Fruit fly (Drosophila melanogaster) whole organism, wandering third instar larva: ENCODE data around the gene Naa80.

Experiments
- Abd-B ChIP-seq: fragments of >200 bp; optimal IDR thresholded peaks from 2 replicates; lab custom pipeline; 2017; ENCODE audit warnings: missing biosample characterization, missing genetic modification characterization
- CG32264 ChIP-seq: fragments of 200-800 bp; sonication (Bioruptor generic); optimal IDR thresholded peaks from 2 replicates; lab custom pipeline; 2016; ENCODE audit warnings: missing biosample characterization, missing genetic modification characterization
- CG9705 ChIP-seq: fragments of 200-800 bp; sonication (Bioruptor generic); optimal IDR thresholded peaks from 2 replicates; lab custom pipeline; 2018; ENCODE audit warnings: missing biosample characterization, mild to moderate bottlenecking, missing genetic modification characterization
- CrebA ChIP-seq: fragments of 200-800 bp; sonication (Bioruptor generic); optimal IDR thresholded peaks from 2 replicates; lab custom pipeline; 2016; ENCODE audit warnings: missing biosample characterization, mild to moderate bottlenecking, missing genetic modification characterization, borderline replicate concordance
- Dfd ChIP-seq: fragments of >200 bp; optimal IDR thresholded peaks from 2 replicates; lab custom pipeline; 2017; ENCODE audit warnings: missing biosample characterization, missing genetic modification characterization
- Dif ChIP-seq: fragments of 200-275, 200-300 bp; sonication (Bioruptor generic); optimal IDR thresholded peaks from 2 replicates; lab custom pipeline; 2018; ENCODE audit warnings: missing biosample characterization, missing genetic modification characterization; ENCODE audit not compliant: partially characterized antibody
- GATAd ChIP-seq: sonication (Bioruptor generic); optimal IDR thresholded peaks from 2 replicates; lab custom pipeline; 2016; ENCODE audit warnings: missing biosample characterization, missing genetic modification characterization
- HLH106 ChIP-seq: fragments of 200-800 bp; optimal IDR thresholded peaks from 3 replicates; lab custom pipeline; 2019; ENCODE audit warnings: missing biosample characterization, mild to moderate bottlenecking, missing genetic modification characterization, moderate library complexity
- Hnf4 ChIP-seq: fragments of 200-800 bp; sonication (Bioruptor generic); optimal IDR thresholded peaks from 2 replicates; lab custom pipeline; 2016; ENCODE audit warnings: missing biosample characterization, mild to moderate bottlenecking, missing genetic modification characterization
- Hr78 ChIP-seq: fragments of >200 bp; optimal IDR thresholded peaks from 2 replicates; lab custom pipeline; 2017; ENCODE audit warnings: missing biosample characterization, missing genetic modification characterization
- Hr83 ChIP-seq: fragments of 200-300 bp; sonication (Bioruptor generic); optimal IDR thresholded peaks from 2 replicates; lab custom pipeline; 2016; ENCODE audit warnings: missing biosample characterization, mild to moderate bottlenecking, missing genetic modification characterization, moderate library complexity; ENCODE audit not compliant: poor library complexity, severe bottlenecking
- Jra ChIP-seq: sonication (Bioruptor generic); optimal IDR thresholded peaks from 2 replicates; lab custom pipeline; 2016; ENCODE audit warnings: missing biosample characterization, missing genetic modification characterization
- Mio ChIP-seq: sonication (Bioruptor generic); optimal IDR thresholded peaks from 2 replicates; lab custom pipeline; 2016; ENCODE audit warnings: missing biosample characterization, missing genetic modification characterization
- Myc ChIP-seq: fragments of >200 bp; optimal IDR thresholded peaks from 2 replicates; lab custom pipeline; 2017
- N ChIP-seq: fragments of >200 bp; optimal IDR thresholded peaks from 2 replicates; lab custom pipeline; 2018; ENCODE audit warnings: missing biosample characterization, missing external identifiers, missing genetic modification characterization
- OdsH ChIP-seq: fragments of 200-800 bp; sonication (Bioruptor generic); optimal IDR thresholded peaks from 2 replicates; lab custom pipeline; 2016; ENCODE audit warnings: missing biosample characterization, mild to moderate bottlenecking, missing genetic modification characterization
- Rel ChIP-seq, 2 experiments: fragments of 200-800 bp; sonication (Bioruptor generic) in 1 of 2; optimal IDR thresholded peaks; 2 replicates in 1 of 2; 3 replicates in 1 of 2; lab custom pipeline; 2016 to 2019; ENCODE audit warnings: mild to moderate bottlenecking in 2 of 2, missing biosample characterization in 2 of 2, missing genetic modification characterization in 2 of 2, moderate library complexity in 1 of 2
- Sp1 ChIP-seq: fragments of 200-800 bp; sonication (Bioruptor generic); optimal IDR thresholded peaks from 3 replicates; lab custom pipeline; 2019; ENCODE audit warnings: missing biosample characterization, mild to moderate bottlenecking, missing genetic modification characterization, moderate library complexity
- Vsx2 ChIP-seq: fragments of 200-300, 225-300 bp; sonication (Bioruptor generic); optimal IDR thresholded peaks from 2 replicates; lab custom pipeline; 2018; ENCODE audit warnings: missing biosample characterization, missing genetic modification characterization; ENCODE audit not compliant: partially characterized antibody
- br ChIP-seq: fragments of 200-800 bp; sonication (Bioruptor generic); optimal IDR thresholded peaks from 2 replicates; lab custom pipeline; 2016; ENCODE audit warnings: missing biosample characterization, missing genetic modification characterization
- brk ChIP-seq: fragments of 200-800 bp; sonication (Bioruptor generic); optimal IDR thresholded peaks from 2 replicates; lab custom pipeline; 2016; ENCODE audit warnings: missing biosample characterization, mild to moderate bottlenecking, missing genetic modification characterization
- dl ChIP-seq, 2 experiments: fragments of 175-275, 200-275 bp in 1 of 2; fragments of 200-275 bp in 1 of 2; sonication (Bioruptor generic); optimal IDR thresholded peaks; lab custom pipeline; 2018; ENCODE audit warnings: mild to moderate bottlenecking in 2 of 2, missing biosample characterization in 2 of 2, missing genetic modification characterization in 2 of 2, moderate library complexity in 2 of 2; ENCODE audit not compliant: partially characterized antibody in 2 of 2, insufficient read depth in 1 of 2
- dmrt93B ChIP-seq: fragments of 200-800 bp; sonication (Bioruptor generic); optimal IDR thresholded peaks from 2 replicates; lab custom pipeline; 2018; ENCODE audit warnings: missing biosample characterization, mild to moderate bottlenecking, missing genetic modification characterization
- dsf ChIP-seq: sonication (Bioruptor generic); optimal IDR thresholded peaks from 2 replicates; lab custom pipeline; 2016; ENCODE audit warnings: missing biosample characterization, missing genetic modification characterization, borderline replicate concordance
- ey ChIP-seq: fragments of 200-800 bp; sonication (Bioruptor generic); optimal IDR thresholded peaks from 2 replicates; lab custom pipeline; 2016; ENCODE audit warnings: missing biosample characterization, missing genetic modification characterization
- foxo ChIP-seq, 2 experiments: fragments of 200-800 bp; sonication (Bioruptor generic); optimal IDR thresholded peaks; 2 replicates in 1 of 2; 3 replicates in 1 of 2; lab custom pipeline; 2016 to 2017; ENCODE audit warnings: missing biosample characterization in 2 of 2, missing genetic modification characterization in 2 of 2
- fru ChIP-seq: fragments of 200-800 bp; sonication (Bioruptor generic); optimal IDR thresholded peaks from 3 replicates; lab custom pipeline; 2016; ENCODE audit warnings: missing biosample characterization, mild to moderate bottlenecking, missing genetic modification characterization
- h ChIP-seq: fragments of 200-800 bp; sonication (Bioruptor generic); optimal IDR thresholded peaks from 3 replicates; lab custom pipeline; 2016; ENCODE audit warnings: missing biosample characterization, mild to moderate bottlenecking, missing genetic modification characterization
- jim ChIP-seq: fragments of 175-275, 200-325 bp; sonication (Bioruptor generic); optimal IDR thresholded peaks from 2 replicates; lab custom pipeline; 2016; ENCODE audit warnings: missing biosample characterization, mild to moderate bottlenecking, missing genetic modification characterization
- lola ChIP-seq: fragments of >200 bp; optimal IDR thresholded peaks from 2 replicates; lab custom pipeline; 2017; ENCODE audit warnings: missing biosample characterization, missing genetic modification characterization
- pan ChIP-seq: fragments of >200 bp; optimal IDR thresholded peaks from 2 replicates; lab custom pipeline; 2017
- psq ChIP-seq: fragments of 200-800 bp; sonication (Bioruptor generic); optimal IDR thresholded peaks from 3 replicates; lab custom pipeline; 2017; ENCODE audit warnings: missing biosample characterization, mild to moderate bottlenecking, missing genetic modification characterization, moderate library complexity
- rgr ChIP-seq: fragments of 200-800 bp; sonication (Bioruptor generic); optimal IDR thresholded peaks from 3 replicates; lab custom pipeline; 2016; ENCODE audit warnings: missing biosample characterization, mild to moderate bottlenecking, missing genetic modification characterization
- sage ChIP-seq: fragments of 200-800 bp; sonication (Bioruptor generic); optimal IDR thresholded peaks from 2 replicates; lab custom pipeline; 2016; ENCODE audit warnings: missing biosample characterization, mild to moderate bottlenecking, missing genetic modification characterization
- sv ChIP-seq: fragments of 200-800 bp; sonication (Bioruptor generic); optimal IDR thresholded peaks from 3 replicates; lab custom pipeline; 2016; ENCODE audit warnings: missing biosample characterization, missing genetic modification characterization
- tai ChIP-seq: sonication (Bioruptor generic); optimal IDR thresholded peaks from 2 replicates; lab custom pipeline; 2016; ENCODE audit warnings: missing biosample characterization, missing genetic modification characterization
- usp ChIP-seq: fragments of >200 bp; optimal IDR thresholded peaks from 2 replicates; lab custom pipeline; 2017; ENCODE audit warnings: missing biosample characterization, missing genetic modification characterization
- woc ChIP-seq: sonication (Bioruptor generic); optimal IDR thresholded peaks from 2 replicates; lab custom pipeline; 2016; ENCODE audit warnings: missing biosample characterization, mild to moderate bottlenecking, missing genetic modification characterization

Gene Naa80

dm6 chr3R:9774147-9774546 is 6.5 kb downstream of the Naa80 start, which contains the start of gene Whamy:
TSS of gene Whamy (minus strand) at chr3R:9774419.
- TF ChIP-seq lola (GFP tag; lab: Kevin White, UChicago) (no peak), sage (GFP tag; lab: Kevin White, UChicago) (no peak), CrebA (GFP tag; lab: Kevin White, UChicago) (no peak), Hnf4 (GFP tag; lab: Kevin White, UChicago) (no peak), dl (GFP tag; optimal IDR thresholded peaks at IDR 0.05; lab: Kevin White, UChicago; ENCODE audit: insufficient read depth in 1 of 2, partially characterized antibody in 2 of 2) (no peak), tai (GFP tag; lab: Kevin White, UChicago) (no peak), sv (no peak), Jra (GFP tag; lab: Kevin White, UChicago) (peak; percentile 8), Myc (lab: Kevin White, UChicago) (no peak), Vsx2 (GFP tag; lab: Kevin White, UChicago) (no peak), Hr83 (GFP tag; lab: Kevin White, UChicago) (peak; percentile 12), br (GFP tag; lab: Kevin White, UChicago) (peak; percentile 24), rgr (GFP tag; lab: Kevin White, UChicago) (peak; percentile 4), psq (GFP tag; lab: Kevin White, UChicago) (no peak), Dfd (GFP tag; lab: Kevin White, UChicago) (no peak), h (GFP tag; lab: Kevin White, UChicago) (peak; percentile 5), HLH106 (tag; lab: Kevin White, UChicago) (no peak), Sp1 (GFP tag; lab: Kevin White, UChicago) (peak; percentile 27), N (GFP tag; lab: Kevin White, UChicago) (no peak), Rel (GFP tag; optimal IDR thresholded peaks at IDR 0.05; lab: Kevin White, UChicago) (no peak), Rel (tag; optimal IDR thresholded peaks at IDR 0.05; lab: Kevin White, UChicago) (peak; percentile 93), OdsH (GFP tag; lab: Kevin White, UChicago) (peak; percentile 17), dsf (no peak), dmrt93B (GFP tag; lab: Kevin White, UChicago) (no peak)
- TF ChIP-seq, all 38 proteins: peak for 8

dm6 chr3R:9774821-9775220 is 7.2 kb downstream of the Naa80 start, which contains the start of gene topi:
TSS of gene topi (plus strand) at chr3R:9775121.
- TF ChIP-seq Hr78 (no peak), psq (GFP tag; lab: Kevin White, UChicago) (no peak), Jra (GFP tag; lab: Kevin White, UChicago) (no peak), h (GFP tag; lab: Kevin White, UChicago) (no peak), jim (GFP tag; lab: Kevin White, UChicago) (no peak), sage (GFP tag; lab: Kevin White, UChicago) (no peak), Vsx2 (GFP tag; lab: Kevin White, UChicago) (no peak)

dm6 chr3R:9777941-9778360 is 10.3 kb downstream of the Naa80 start, which contains the start of gene RpS29:
TSS of gene RpS29 (plus strand) at chr3R:9778042.
- TF ChIP-seq GATAd (GFP tag; lab: Kevin White, UChicago), result no peak
- no peak for TF ChIP-seq CrebA (GFP tag; lab: Kevin White, UChicago)
- TF ChIP-seq Myc (lab: Kevin White, UChicago), result peak; percentile 70
- peak; percentile 72 for TF ChIP-seq HLH106 (tag; lab: Kevin White, UChicago)
- no peak for TF ChIP-seq tai (GFP tag; lab: Kevin White, UChicago)
- peak; percentile 74 for TF ChIP-seq dmrt93B (GFP tag; lab: Kevin White, UChicago)
- no peak for TF ChIP-seq Dfd (GFP tag; lab: Kevin White, UChicago)
- no peak for TF ChIP-seq usp (GFP tag; lab: Kevin White, UChicago)
- no peak for TF ChIP-seq CG32264 (GFP tag; lab: Kevin White, UChicago)
- peak; percentile 85 for TF ChIP-seq CG9705 (GFP tag; lab: Kevin White, UChicago)
- peak; percentile 87 for TF ChIP-seq rgr (GFP tag; lab: Kevin White, UChicago)
- peak; percentile 28 for TF ChIP-seq Dif (GFP tag; lab: Kevin White, UChicago)
- peak; percentile 77 for TF ChIP-seq ey (GFP tag; lab: Kevin White, UChicago)
- no peak for TF ChIP-seq Mio (GFP tag; lab: Kevin White, UChicago)
- TF ChIP-seq br (GFP tag; lab: Kevin White, UChicago), result peak; percentile 83
- TF ChIP-seq Rel (GFP tag; optimal IDR thresholded peaks at IDR 0.05; lab: Kevin White, UChicago), result no peak
- TF ChIP-seq Rel (tag; optimal IDR thresholded peaks at IDR 0.05; lab: Kevin White, UChicago), result peak; percentile 69
- peak; percentile 86 for TF ChIP-seq h (GFP tag; lab: Kevin White, UChicago)
- peak; percentile 92 for TF ChIP-seq jim (GFP tag; lab: Kevin White, UChicago)
- TF ChIP-seq lola (GFP tag; lab: Kevin White, UChicago), result no peak
- no peak for TF ChIP-seq dl (GFP tag; optimal IDR thresholded peaks at IDR 0.05; lab: Kevin White, UChicago; ENCODE audit: insufficient read depth in 1 of 2, partially characterized antibody in 2 of 2)
- peak; percentile 72 for TF ChIP-seq Sp1 (GFP tag; lab: Kevin White, UChicago)
- peak; percentile 72 for TF ChIP-seq fru (GFP tag; lab: Kevin White, UChicago)
- no peak for TF ChIP-seq sage (GFP tag; lab: Kevin White, UChicago)
- TF ChIP-seq Hr83 (GFP tag; lab: Kevin White, UChicago), result peak; percentile 98
- TF ChIP-seq pan (lab: Kevin White, UChicago), result no peak
- TF ChIP-seq Abd-B, result no peak
- TF ChIP-seq foxo (GFP tag; optimal IDR thresholded peaks at IDR 0.05; lab: Kevin White, UChicago), result peak in 1 of 2 experiments; percentile 91
- no peak for TF ChIP-seq brk (GFP tag; lab: Kevin White, UChicago)
- peak; percentile 73 for TF ChIP-seq OdsH (GFP tag; lab: Kevin White, UChicago)
- TF ChIP-seq Jra (GFP tag; lab: Kevin White, UChicago), result peak; percentile 67
- TF ChIP-seq Hnf4 (GFP tag; lab: Kevin White, UChicago), result peak; percentile 84
- TF ChIP-seq psq (GFP tag; lab: Kevin White, UChicago), result peak; percentile 68
- no peak for TF ChIP-seq N (GFP tag; lab: Kevin White, UChicago)
- TF ChIP-seq Vsx2 (GFP tag; lab: Kevin White, UChicago), result no peak
- peak; percentile 48 for TF ChIP-seq dsf
- no peak for TF ChIP-seq Hr78
- TF ChIP-seq sv, result peak; percentile 83
- no peak for TF ChIP-seq woc (GFP tag; lab: Kevin White, UChicago)
- TF ChIP-seq, all 38 proteins: peak for 21
